Worm (Caenorhabditis elegans) whole organism, young adult: ENCODE results near the gene alg-4.

Source experiments
- B0336.3 ChIP-seq: fragments of 200-800 bp; sonication (Bioruptor generic); IDR thresholded peaks from 2 replicates; pipeline ENCODE4 v1.3.6; 2022; ENCODE audit warnings: missing genetic modification characterization, missing compliant biosample characterization
- C17E4.6 ChIP-seq: fragments of 200-800 bp; sonication (Bioruptor generic); IDR thresholded peaks from 2 replicates; pipeline ENCODE4 v1.3.6; 2022; ENCODE audit warnings: missing genetic modification reagents, missing genetic modification characterization, missing compliant biosample characterization
- F22D6.2 ChIP-seq: sonication (generic microtip); optimal IDR thresholded peaks from 2 replicates; lab custom pipeline; 2016; ENCODE audit warnings: mild to moderate bottlenecking, missing genetic modification characterization, missing compliant biosample characterization
- F57C9.4 ChIP-seq: sonication (generic microtip); optimal IDR thresholded peaks from 2 replicates; lab custom pipeline; 2017; ENCODE audit warnings: mild to moderate bottlenecking, missing genetic modification characterization, missing compliant biosample characterization
- T26A5.8 ChIP-seq: sonication (generic microtip); optimal IDR thresholded peaks from 2 replicates; lab custom pipeline; 2016; ENCODE audit warnings: missing genetic modification characterization, missing compliant biosample characterization
- Y53F4B.3 ChIP-seq: fragments of 200-800 bp; sonication (Bioruptor generic); IDR thresholded peaks from 2 replicates; pipeline ENCODE4 v1.3.6; 2022; ENCODE audit warnings: missing genetic modification reagents, missing genetic modification characterization, missing compliant biosample characterization
- Y53G8AR.9 ChIP-seq: fragments of 200-800 bp; sonication (Bioruptor generic); conservative IDR thresholded peaks from 2 replicates; pipeline ENCODE4 v1.3.6; 2022; ENCODE audit warnings: missing genetic modification reagents, missing genetic modification characterization, missing compliant biosample characterization
- Y56A3A.18 ChIP-seq: fragments of 200-800 bp; sonication (Bioruptor generic); IDR thresholded peaks from 2 replicates; pipeline ENCODE4 v1.3.6; 2022; ENCODE audit warnings: missing genetic modification reagents, missing genetic modification characterization, missing compliant biosample characterization
- Y95B8A.8 ChIP-seq: fragments of 200-800 bp; sonication (Bioruptor generic); IDR thresholded peaks from 2 replicates; pipeline ENCODE4 v1.3.6; 2022; ENCODE audit warnings: missing genetic modification reagents, missing genetic modification characterization, missing compliant biosample characterization
- aptf-2 ChIP-seq: fragments of 200-800 bp; sonication (Bioruptor generic); conservative IDR thresholded peaks from 2 replicates; pipeline ENCODE4 v1.3.6; 2022; ENCODE audit warnings: missing genetic modification reagents, missing genetic modification characterization, missing compliant biosample characterization
- attf-5 ChIP-seq: fragments of 200-800 bp; sonication (Bioruptor generic); optimal IDR thresholded peaks from 2 replicates; lab custom pipeline; 2018; ENCODE audit warnings: mild to moderate bottlenecking, missing genetic modification characterization, missing compliant biosample characterization
- bed-1 ChIP-seq: fragments of 200-800 bp; sonication (Bioruptor generic); IDR thresholded peaks from 2 replicates; pipeline ENCODE4 v1.3.6; 2022; ENCODE audit warnings: missing genetic modification reagents, missing genetic modification characterization, missing compliant biosample characterization
- cebp-1 ChIP-seq, 2 experiments: fragments of 200-800 bp in 1 of 2; sonication (Bioruptor generic) in 1 of 2; sonication (generic microtip) in 1 of 2; IDR thresholded peaks in 1 of 2; optimal IDR thresholded peaks in 1 of 2; 2 replicates each; pipeline versions ENCODE4 v1.3.6 to Lab custom; 2017 to 2022; ENCODE audit warnings: missing compliant biosample characterization in 2 of 2, missing genetic modification characterization in 2 of 2, mild to moderate bottlenecking in 1 of 2, missing genetic modification reagents in 1 of 2, moderate library complexity in 1 of 2
- ceh-100 ChIP-seq: fragments of 200-800 bp; sonication (Bioruptor generic); IDR thresholded peaks from 2 replicates; pipeline ENCODE4 v1.3.6; 2022; ENCODE audit warnings: missing genetic modification reagents, missing genetic modification characterization, missing compliant biosample characterization
- ceh-79 ChIP-seq: sonication (generic microtip); optimal IDR thresholded peaks from 2 replicates; lab custom pipeline; 2017; ENCODE audit warnings: mild to moderate bottlenecking, missing genetic modification characterization, missing compliant biosample characterization
- ceh-91 ChIP-seq: fragments of 200-800 bp; sonication (Bioruptor generic); IDR thresholded peaks from 2 replicates; pipeline ENCODE4 v1.3.6; 2022; ENCODE audit warnings: missing genetic modification reagents, missing genetic modification characterization, missing compliant biosample characterization
- chd-7 ChIP-seq: sonication (generic microtip); optimal IDR thresholded peaks from 2 replicates; lab custom pipeline; 2016; ENCODE audit warnings: mild to moderate bottlenecking, missing genetic modification characterization, moderate library complexity, missing compliant biosample characterization
- die-1 ChIP-seq: sonication (generic microtip); optimal IDR thresholded peaks from 2 replicates; lab custom pipeline; 2016; ENCODE audit warnings: missing genotype, mild to moderate bottlenecking, missing genetic modification characterization, missing compliant biosample characterization
- dpl-1 ChIP-seq: fragments of 150-350 bp; optimal IDR thresholded peaks from 2 replicates; lab custom pipeline; 2014; ENCODE audit warnings: missing biosample characterization, missing genetic modification reagents, missing genetic modification characterization
- egl-18 ChIP-seq: fragments of 200-800 bp; sonication (Bioruptor generic); IDR thresholded peaks from 2 replicates; pipeline ENCODE4 v1.3.6; 2022; ENCODE audit warnings: missing genetic modification reagents, missing genetic modification characterization, missing compliant biosample characterization
- egl-44 ChIP-seq: fragments of 200-800 bp; sonication (Bioruptor generic); IDR thresholded peaks from 2 replicates; pipeline ENCODE4 v1.3.6; 2022; ENCODE audit warnings: missing genetic modification reagents, missing genetic modification characterization, missing compliant biosample characterization
- gei-17 ChIP-seq: fragments of 200-800 bp; sonication (Bioruptor generic); optimal IDR thresholded peaks from 2 replicates; lab custom pipeline; 2018; ENCODE audit warnings: mild to moderate bottlenecking, missing genetic modification characterization, missing compliant biosample characterization
- him-1 ChIP-seq: sonication (generic microtip); optimal IDR thresholded peaks from 2 replicates; lab custom pipeline; 2016; ENCODE audit warnings: missing genotype, missing genetic modification reagents, missing genetic modification characterization, missing compliant biosample characterization
- hlh-12 ChIP-seq: sonication (generic microtip); optimal IDR thresholded peaks from 2 replicates; lab custom pipeline; 2016; ENCODE audit warnings: missing genetic modification characterization, missing compliant biosample characterization
- hmg-20 ChIP-seq: fragments of 200-800 bp; sonication (Bioruptor generic); IDR thresholded peaks from 2 replicates; pipeline ENCODE4 v1.3.6; 2022; ENCODE audit warnings: missing genetic modification reagents, missing genetic modification characterization, missing compliant biosample characterization
- hrde-1 ChIP-seq: sonication (generic microtip); optimal IDR thresholded peaks from 2 replicates; lab custom pipeline; 2016; ENCODE audit warnings: missing genetic modification characterization, mild to moderate bottlenecking, missing compliant biosample characterization, moderate library complexity, missing genotype, missing genetic modification reagents, borderline replicate concordance
- let-607 ChIP-seq, 2 experiments: fragments of 200-800 bp in 1 of 2; sonication (Bioruptor generic) in 1 of 2; sonication (generic microtip) in 1 of 2; optimal IDR thresholded peaks; 2 replicates each; lab custom pipeline; 2016 to 2018; ENCODE audit warnings: mild to moderate bottlenecking in 2 of 2, missing compliant biosample characterization in 2 of 2, missing genetic modification characterization in 2 of 2, moderate library complexity in 2 of 2, missing genotype in 1 of 2
- lin-26 ChIP-seq: fragments of 200-800 bp; sonication (Bioruptor generic); IDR thresholded peaks from 2 replicates; pipeline ENCODE4 v1.3.6; 2022; ENCODE audit warnings: missing genetic modification reagents, missing genetic modification characterization, missing compliant biosample characterization
- lin-35 ChIP-seq, 3 experiments: fragments of 150-350 bp in 2 of 3; sonication (generic microtip) in 1 of 3; optimal IDR thresholded peaks; 2 replicates each; lab custom pipeline; 2014 to 2018; ENCODE audit warnings: missing biosample characterization in 3 of 3, missing genetic modification characterization in 3 of 3, missing genetic modification reagents in 3 of 3
- lsl-1 ChIP-seq: fragments of 200-800 bp; sonication (Bioruptor generic); optimal IDR thresholded peaks from 2 replicates; lab custom pipeline; 2018; ENCODE audit warnings: mild to moderate bottlenecking, missing genetic modification characterization, moderate library complexity, missing compliant biosample characterization
- madf-10 ChIP-seq: sonication (generic microtip); optimal IDR thresholded peaks from 2 replicates; lab custom pipeline; 2016; ENCODE audit warnings: mild to moderate bottlenecking, missing genetic modification characterization, missing compliant biosample characterization
- madf-8 ChIP-seq: fragments of 200-800 bp; sonication (Bioruptor generic); conservative IDR thresholded peaks from 2 replicates; pipeline ENCODE4 v1.3.6; 2022; ENCODE audit warnings: missing genetic modification reagents, missing genetic modification characterization, missing compliant biosample characterization
- nhr-120 ChIP-seq: fragments of 200-800 bp; sonication (Bioruptor generic); IDR thresholded peaks from 2 replicates; pipeline ENCODE4 v1.3.6; 2022; ENCODE audit warnings: missing genetic modification characterization, missing compliant biosample characterization
- nhr-27 ChIP-seq: fragments of 200-800 bp; sonication (Bioruptor generic); optimal IDR thresholded peaks from 2 replicates; lab custom pipeline; 2018; ENCODE audit warnings: mild to moderate bottlenecking, missing genetic modification characterization, moderate library complexity, missing compliant biosample characterization
- pbrm-1 ChIP-seq: fragments of 200-800 bp; sonication (Bioruptor generic); IDR thresholded peaks from 2 replicates; pipeline ENCODE4 v1.3.6; 2022; ENCODE audit warnings: missing genetic modification reagents, missing genetic modification characterization, missing compliant biosample characterization
- repo-1 ChIP-seq: sonication (generic microtip); optimal IDR thresholded peaks from 2 replicates; lab custom pipeline; 2017; ENCODE audit warnings: mild to moderate bottlenecking, missing genetic modification characterization, missing compliant biosample characterization
- rpc-1 ChIP-seq, 2 experiments: fragments of 150-350 bp in 1 of 2; sonication (generic microtip) in 1 of 2; optimal IDR thresholded peaks; 2 replicates each; lab custom pipeline; 2014 to 2018; ENCODE audit warnings: missing biosample characterization in 1 of 2, missing genetic modification characterization in 1 of 2, missing genetic modification reagents in 1 of 2, missing genotype in 1 of 2
- snpc-1.1 ChIP-seq: sonication (generic microtip); optimal IDR thresholded peaks from 2 replicates; lab custom pipeline; 2017; ENCODE audit warnings: missing genetic modification characterization, mild to moderate bottlenecking, missing compliant biosample characterization, antibody characterized with exemption, moderate library complexity, missing genotype, missing genetic modification reagents; ENCODE audit not compliant: insufficient read depth
- somi-1 ChIP-seq: fragments of 200-800 bp; sonication (Bioruptor generic); optimal IDR thresholded peaks from 2 replicates; lab custom pipeline; 2018; ENCODE audit warnings: mild to moderate bottlenecking, missing genetic modification characterization, missing compliant biosample characterization
- sptf-2 ChIP-seq: fragments of 200-800 bp; sonication (Bioruptor generic); optimal IDR thresholded peaks from 2 replicates; lab custom pipeline; 2018; ENCODE audit warnings: mild to moderate bottlenecking, missing genetic modification characterization, missing compliant biosample characterization
- unc-130 ChIP-seq: sonication (generic microtip); optimal IDR thresholded peaks from 2 replicates; lab custom pipeline; 2016; ENCODE audit warnings: missing genetic modification reagents, missing genetic modification characterization, missing compliant biosample characterization
- xnd-1 ChIP-seq: sonication (generic microtip); optimal IDR thresholded peaks from 2 replicates; lab custom pipeline; 2016; ENCODE audit warnings: missing genotype, missing genetic modification reagents, missing genetic modification characterization, missing compliant biosample characterization
- zfh-2 ChIP-seq: fragments of 200-800 bp; sonication (Bioruptor generic); conservative IDR thresholded peaks from 2 replicates; pipeline ENCODE4 v1.3.6; 2022; ENCODE audit warnings: missing genetic modification reagents, missing genetic modification characterization, missing compliant biosample characterization

Gene alg-4

DNA sequence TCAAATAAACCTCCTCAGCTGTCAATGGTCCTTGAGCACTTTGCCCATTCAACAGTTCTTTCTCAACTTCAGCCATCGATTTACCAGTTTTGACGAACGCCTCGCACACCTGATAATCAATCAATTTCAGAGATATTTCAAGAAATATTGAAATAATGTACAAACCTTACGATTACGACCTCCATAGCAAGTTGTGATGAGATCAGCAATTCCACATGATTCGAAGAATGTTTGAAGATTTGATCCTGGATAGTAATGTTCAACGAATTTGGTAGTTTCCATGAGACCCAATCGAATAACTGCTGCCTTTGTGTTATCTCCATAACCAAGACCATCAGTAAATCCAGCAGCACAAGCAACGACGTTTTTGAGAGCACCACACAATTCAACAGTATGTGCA is 36.3 kb downstream of the alg-4 start:
- no peak for TF ChIP-seq egl-44
- no peak for TF ChIP-seq aptf-2 (GFP tag; lab: Robert Waterston, UW)
- TF ChIP-seq ceh-79 (tag; lab: Kevin White, UChicago): no peak
- no peak for TF ChIP-seq egl-18 (GFP tag; lab: Robert Waterston, UW)
- TF ChIP-seq pbrm-1: no peak
- TF ChIP-seq cebp-1 (GFP tag; IDR thresholded peaks at IDR 0.05; lab: Robert Waterston, UW): no peak
- no peak for TF ChIP-seq cebp-1 (tag; optimal IDR thresholded peaks at IDR 0.05; lab: Kevin White, UChicago)
- TF ChIP-seq F57C9.4 (tag; lab: Kevin White, UChicago): no peak

DNA sequence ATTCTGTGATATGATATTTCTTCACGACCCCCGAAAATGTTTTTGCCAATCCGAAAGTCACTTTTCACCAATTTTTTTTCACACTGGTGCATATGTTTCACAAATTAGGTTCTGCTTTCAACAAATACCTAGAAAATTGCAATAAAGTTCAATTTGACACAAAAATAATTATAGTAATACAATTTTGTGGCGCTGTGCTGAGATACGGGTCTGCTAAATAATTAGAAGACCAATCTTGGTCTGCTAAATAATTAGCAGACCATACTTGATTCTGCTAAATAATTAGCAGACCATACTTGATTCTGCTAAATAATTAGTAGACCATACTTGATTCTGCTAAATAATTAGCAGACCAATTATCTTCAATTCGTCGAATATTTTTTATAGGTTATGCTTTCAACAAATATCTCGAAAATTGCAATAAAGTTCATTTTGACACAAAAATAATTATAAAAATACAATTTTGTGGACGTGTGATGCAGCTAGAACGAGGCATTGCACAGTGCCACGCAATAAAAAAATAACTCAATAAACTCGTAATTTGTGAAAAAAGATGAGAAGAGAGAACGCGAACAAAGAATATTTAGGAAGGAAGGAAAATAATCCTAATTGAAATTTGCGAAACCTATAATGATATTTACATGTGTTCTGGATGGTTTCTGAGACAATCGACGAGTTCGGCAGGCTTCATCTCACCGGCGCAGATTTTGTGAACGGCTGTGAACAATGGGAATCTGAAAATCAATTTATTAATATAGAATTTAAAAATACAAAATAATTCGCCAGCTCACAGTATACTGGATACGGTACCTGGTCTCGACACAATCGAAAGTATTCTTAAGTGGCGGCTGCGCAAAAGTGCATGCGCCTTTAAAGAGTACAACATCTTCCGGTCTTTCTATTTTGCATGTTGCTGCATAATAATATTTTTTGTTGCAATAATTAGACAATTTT is 37.3 kb downstream of the alg-4 start:
- TF ChIP-seq pbrm-1: peak; percentile 25; the same call in 1 of the 2 replicates
- no peak for TF ChIP-seq die-1
- no peak for TF ChIP-seq unc-130 (GFP tag; lab: Kevin White, UChicago)
- no peak for TF ChIP-seq snpc-1.1 (tag; lab: Kevin White, UChicago)
- no peak for TF ChIP-seq lin-26 (GFP tag; lab: Robert Waterston, UW)
- TF ChIP-seq bed-1 (GFP tag; lab: Robert Waterston, UW): no peak
- TF ChIP-seq madf-8 (GFP tag; lab: Robert Waterston, UW): no peak
- TF ChIP-seq Y53F4B.3 (GFP tag; lab: Robert Waterston, UW): no peak
- no peak for TF ChIP-seq hmg-20 (GFP tag; lab: Robert Waterston, UW)
- TF ChIP-seq T26A5.8 (tag; lab: Kevin White, UChicago): no peak
- no peak for TF ChIP-seq rpc-1 (optimal IDR thresholded peaks at IDR 0.05; lab: Kevin White, UChicago)
- no peak for TF ChIP-seq rpc-1 (tag; optimal IDR thresholded peaks at IDR 0.05; lab: Kevin White, UChicago)
- no peak for TF ChIP-seq egl-18 (GFP tag; lab: Robert Waterston, UW)
- TF ChIP-seq C17E4.6 (GFP tag; lab: Robert Waterston, UW): no peak
- no peak for TF ChIP-seq sptf-2 (GFP tag; lab: Kevin White, UChicago)
- peak; percentile 98 for TF ChIP-seq him-1 (tag; lab: Kevin White, UChicago)
- TF ChIP-seq let-607 (tag; optimal IDR thresholded peaks at IDR 0.05; lab: Kevin White, UChicago): no peak
- no peak for TF ChIP-seq nhr-27 (tag; lab: Kevin White, UChicago)
- TF ChIP-seq xnd-1 (tag; lab: Kevin White, UChicago): no peak
- TF ChIP-seq attf-5 (GFP tag; lab: Kevin White, UChicago): no peak
- TF ChIP-seq nhr-120 (GFP tag; lab: Robert Waterston, UW): no peak
- no peak for TF ChIP-seq hrde-1
- no peak for TF ChIP-seq dpl-1 (GFP tag; lab: Kevin White, UChicago)
- TF ChIP-seq Y95B8A.8 (GFP tag; lab: Robert Waterston, UW): no peak
- TF ChIP-seq lsl-1 (GFP tag; lab: Kevin White, UChicago): no peak
- TF ChIP-seq somi-1: peak; percentile 2
- no peak for TF ChIP-seq madf-10 (tag; lab: Kevin White, UChicago)
- TF ChIP-seq gei-17 (GFP tag; lab: Kevin White, UChicago): no peak
- TF ChIP-seq B0336.3 (GFP tag; lab: Robert Waterston, UW): peak; percentile 63; the same call in 1 of the 2 replicates
- TF ChIP-seq zfh-2 (GFP tag; lab: Robert Waterston, UW): no peak
- peak; percentile 72; the same call in 1 of the 2 replicates for TF ChIP-seq Y56A3A.18 (GFP tag; lab: Robert Waterston, UW)
- TF ChIP-seq ceh-91 (GFP tag; lab: Robert Waterston, UW): no peak
- TF ChIP-seq lin-35 (GFP tag; optimal IDR thresholded peaks at IDR 0.05; lab: Kevin White, UChicago): peak in 1 of 3 experiments; percentile 2
- TF ChIP-seq hlh-12: no peak
- TF ChIP-seq chd-7: no peak
- no peak for TF ChIP-seq F22D6.2 (tag; lab: Kevin White, UChicago)
- TF ChIP-seq cebp-1 (GFP tag; IDR thresholded peaks at IDR 0.05; lab: Robert Waterston, UW): no peak
- TF ChIP-seq cebp-1 (tag; optimal IDR thresholded peaks at IDR 0.05; lab: Kevin White, UChicago): no peak
- peak; percentile 77 for TF ChIP-seq repo-1
- no peak for TF ChIP-seq ceh-100 (GFP tag; lab: Robert Waterston, UW)
- TF ChIP-seq egl-44: no peak
- 0 out of 2 replicates have a peak, but pooled peaks have one; percentile 51 for TF ChIP-seq Y53G8AR.9 (GFP tag; lab: Robert Waterston, UW)
